Fruit fly (Drosophila melanogaster) S2 (cell line): ENCODE results near the gene Ada3.

Source experiments
- CG8478 ChIP-seq: fragments of >200 bp; optimal IDR thresholded peaks from 2 replicates; lab custom pipeline; 2018
- CTCF ChIP-seq, 2 experiments: fragments of >200 bp; optimal IDR thresholded peaks; 2 replicates each; lab custom pipeline; 2018

Gene Ada3

dm6 chrX:18136059-18136458 is 50.5 kb downstream of the Ada3 start:
- TF ChIP-seq CG8478 (lab: Kevin White, UChicago) (no peak), CTCF (optimal IDR thresholded peaks at IDR 0.05; lab: Kevin White, UChicago) (no peak)

- TF ChIP-seq CG8478 (lab: Kevin White, UChicago) = no peak
- TF ChIP-seq CTCF (optimal IDR thresholded peaks at IDR 0.05; lab: Kevin White, UChicago) = no peak
These were observed 51.6 kb downstream of the Ada3 start, which contains the start of gene ari-1 for dm6 chrX:18136910-18137849. Gene ari-1 (minus strand): TSS chrX:18137784.
